Worm (Caenorhabditis elegans): ENCODE measurements around the gene idpp-5.

DNA sequence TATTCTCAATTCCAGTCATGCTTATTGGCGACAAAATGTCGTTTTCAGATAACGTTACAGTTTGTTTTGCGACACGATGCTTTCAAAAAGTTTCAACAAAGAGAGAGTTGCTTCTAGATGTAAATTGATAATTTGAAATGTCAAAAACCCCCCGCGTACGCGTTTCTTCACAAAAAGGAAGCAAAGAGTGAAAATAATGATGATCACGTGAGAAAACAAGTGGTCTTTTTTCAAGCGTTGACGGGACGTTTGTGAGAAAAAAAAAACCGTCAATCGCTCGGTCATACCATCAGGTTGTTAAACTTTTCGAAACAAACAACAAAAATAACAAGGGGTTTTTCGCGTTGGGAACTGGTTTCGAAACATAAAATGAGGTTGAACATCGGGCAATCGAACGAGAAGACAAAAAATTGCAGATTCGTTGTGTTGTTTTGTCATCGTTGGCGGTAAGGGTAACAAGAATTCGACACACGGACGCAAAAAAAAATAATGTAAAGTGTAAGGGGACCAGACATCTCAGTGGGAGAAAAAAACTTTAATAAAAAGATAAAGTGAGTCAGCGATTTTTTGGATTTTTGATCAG lies 39.5 kb upstream of the idpp-5 start:
- TF ChIP-seq lsy-2 (tag; optimal IDR thresholded peaks at IDR 0.05) = no peak
- TF ChIP-seq ces-1 (GFP tag; optimal IDR thresholded peaks at IDR 0.05) = no peak
- no peak for TF ChIP-seq ztf-11 (tag; optimal IDR thresholded peaks at IDR 0.05)
- TF ChIP-seq drap-1 (GFP tag; optimal IDR thresholded peaks at IDR 0.05) = no peak
- no peak for TF ChIP-seq lin-13 (tag; optimal IDR thresholded peaks at IDR 0.05)
- TF ChIP-seq elt-3 (tag; optimal IDR thresholded peaks at IDR 0.05) = no peak
- TF ChIP-seq nhr-237 (tag; optimal IDR thresholded peaks at IDR 0.05) = no peak
- no peak for TF ChIP-seq nhr-76 (tag; optimal IDR thresholded peaks at IDR 0.05)
- no peak for TF ChIP-seq snpc-4 (tag; optimal IDR thresholded peaks at IDR 0.05)
- no peak for TF ChIP-seq zip-8 (tag; optimal IDR thresholded peaks at IDR 0.05)

Measured in whole organism, mixed stage, embryonic.